Fruit fly (Drosophila melanogaster): Measurements from ENCODE around the gene SP1029.

Gene SP1029

dm6 chr3R:29207012-29207656, 43.1 kb downstream of the SP1029 start (continued):
- TF ChIP-seq unpg (GFP tag; optimal IDR thresholded peaks at IDR 0.05) (peak; percentile 72), CG2199 (GFP tag; IDR thresholded peaks at IDR 0.05) (no peak), Blimp-1 (GFP tag; optimal IDR thresholded peaks at IDR 0.05) (peak; percentile 47), CG1603 (tag; optimal IDR thresholded peaks at IDR 0.05) (no peak), Awh (GFP tag; IDR thresholded peaks at IDR 0.05) (peak; percentile 72), CG11093 (GFP tag; IDR thresholded peaks at IDR 0.05) (peak; percentile 21; the same call in 1 of the 3 replicates), emc (GFP tag; optimal IDR thresholded peaks at IDR 0.05) (no peak), E2f1 (GFP tag; IDR thresholded peaks at IDR 0.05) (peak; percentile 62), CG6272 (GFP tag; IDR thresholded peaks at IDR 0.05) (peak; percentile 40; the same call in 1 of the 2 replicates), bbx (GFP tag; IDR thresholded peaks at IDR 0.05; ENCODE audit: partially characterized antibody) (no peak), nom (GFP tag; optimal IDR thresholded peaks at IDR 0.05) (peak; percentile 82), grn (GFP tag; optimal IDR thresholded peaks at IDR 0.05) (peak; percentile 2), CG1233 (GFP tag; optimal IDR thresholded peaks at IDR 0.05) (peak; percentile 47), pros (GFP tag; optimal IDR thresholded peaks at IDR 0.05) (no peak), Fer3 (tag; optimal IDR thresholded peaks at IDR 0.05) (peak; percentile 70), CG9609 (GFP tag; optimal IDR thresholded peaks at IDR 0.05) (no peak), otp (GFP tag; IDR thresholded peaks at IDR 0.05) (peak; percentile 63; the same call in 1 of the 3 replicates), CG31441 (GFP tag; IDR thresholded peaks at IDR 0.05) (peak; percentile 51; the same call in 1 of the 2 replicates), gfzf (GFP tag; optimal IDR thresholded peaks at IDR 0.05) (no peak), CG14441 (GFP tag; IDR thresholded peaks at IDR 0.05) (peak; percentile 86), ttk (GFP tag; IDR thresholded peaks at IDR 0.05) (peak; percentile 60), fd102C (GFP tag; optimal IDR thresholded peaks at IDR 0.05) (no peak), dm (GFP tag; optimal IDR thresholded peaks at IDR 0.05) (no peak), BtbVII (GFP tag; optimal IDR thresholded peaks at IDR 0.05) (peak; percentile 54), CG7963 (GFP tag; IDR thresholded peaks at IDR 0.05; ENCODE audit: partially characterized antibody) (no peak), row (GFP tag; IDR thresholded peaks at IDR 0.05) (peak; percentile 86), Max (GFP tag; optimal IDR thresholded peaks at IDR 0.05) (peak; percentile 0), CG7372 (GFP tag; IDR thresholded peaks at IDR 0.05) (peak; percentile 31; the same call in 1 of the 2 replicates), dimm (GFP tag; IDR thresholded peaks at IDR 0.05) (0 out of 2 replicates have a peak, but pooled peaks have one; percentile 40), Oaz (GFP tag; IDR thresholded peaks at IDR 0.05) (no peak), sens-2 (GFP tag; IDR thresholded peaks at IDR 0.05) (peak; percentile 56; the same call in 1 of the 2 replicates), ase (GFP tag; IDR thresholded peaks at IDR 0.05) (peak; percentile 66; the same call in 2 of the 3 replicates), Pdp1 (GFP tag; optimal IDR thresholded peaks at IDR 0.05) (peak in 1 of 2 experiments; percentile 31), CG13424 (tag; optimal IDR thresholded peaks at IDR 0.05) (peak; percentile 77), CG8089 (GFP tag; optimal IDR thresholded peaks at IDR 0.05) (no peak), D (optimal IDR thresholded peaks at IDR 0.05) (no peak), D (GFP tag; optimal IDR thresholded peaks at IDR 0.05) (peak; percentile 44), gcm (GFP tag; optimal IDR thresholded peaks at IDR 0.05) (no peak), da (GFP tag; optimal IDR thresholded peaks at IDR 0.05) (no peak), dmrt11E (tag; optimal IDR thresholded peaks at IDR 0.05) (peak; percentile 46), CG17186 (GFP tag; optimal IDR thresholded peaks at IDR 0.05) (no peak), phol (tag; optimal IDR thresholded peaks at IDR 0.05) (peak; percentile 60), CG30020 (tag; optimal IDR thresholded peaks at IDR 0.05) (no peak), nerfin-2 (GFP tag; IDR thresholded peaks at IDR 0.05; ENCODE audit: partially characterized antibody) (no peak), CG6683 (GFP tag; optimal IDR thresholded peaks at IDR 0.05) (no peak), insv (GFP tag; optimal IDR thresholded peaks at IDR 0.05) (no peak), maf-S (GFP tag; optimal IDR thresholded peaks at IDR 0.05) (no peak), toy (GFP tag; IDR thresholded peaks at IDR 0.05) (no peak), CG15479 (GFP tag; optimal IDR thresholded peaks at IDR 0.05) (no peak)
